Worm (Caenorhabditis elegans) whole organism, L2 larva: ENCODE data around the gene cacn-1.

Experiments used
- C34F6.9 ChIP-seq: fragments of 150-350 bp; optimal IDR thresholded peaks from 2 replicates; lab custom pipeline; 2014; ENCODE audit warnings: missing biosample characterization, missing genetic modification characterization
- F13H6.1 ChIP-seq: sonication (generic microtip); optimal IDR thresholded peaks from 2 replicates; lab custom pipeline; 2016; ENCODE audit warnings: missing genetic modification characterization, missing compliant biosample characterization
- R02D3.7 ChIP-seq: fragments of 150-350 bp; optimal IDR thresholded peaks from 2 replicates; lab custom pipeline; 2014; ENCODE audit warnings: missing biosample characterization, missing genetic modification characterization
- Y55F3AM.14 ChIP-seq: fragments of 200-800 bp; sonication (Bioruptor generic); optimal IDR thresholded peaks from 2 replicates; lab custom pipeline; 2018; ENCODE audit warnings: mild to moderate bottlenecking, missing genetic modification characterization, missing compliant biosample characterization
- ZK546.5 ChIP-seq: sonication (generic microtip); optimal IDR thresholded peaks from 2 replicates; lab custom pipeline; 2017; ENCODE audit warnings: missing biosample characterization, missing genetic modification characterization
- alr-1 ChIP-seq: fragments of 150-350 bp; optimal IDR thresholded peaks from 2 replicates; lab custom pipeline; 2014; ENCODE audit warnings: missing biosample characterization, missing genetic modification characterization
- aly-2 ChIP-seq: fragments of 150-350 bp; optimal IDR thresholded peaks from 2 replicates; lab custom pipeline; 2014; ENCODE audit warnings: missing biosample characterization, missing genetic modification characterization
- ama-1 ChIP-seq: fragments of 150-350 bp; optimal IDR thresholded peaks from 2 replicates; lab custom pipeline; 2018; ENCODE audit warnings: inconsistent platforms
- blmp-1 ChIP-seq: sonication (generic microtip); optimal IDR thresholded peaks from 2 replicates; lab custom pipeline; 2017; ENCODE audit warnings: missing genetic modification characterization, mild to moderate bottlenecking, missing compliant biosample characterization, antibody characterized with exemption, moderate library complexity; ENCODE audit not compliant: insufficient read depth
- ceh-16 ChIP-seq: fragments of 150-350 bp; optimal IDR thresholded peaks from 2 replicates; lab custom pipeline; 2014; ENCODE audit warnings: missing biosample characterization, missing genetic modification characterization
- ceh-82 ChIP-seq: fragments of 150-350 bp; optimal IDR thresholded peaks from 2 replicates; lab custom pipeline; 2014; ENCODE audit warnings: missing biosample characterization, missing genetic modification characterization
- crh-2 ChIP-seq: sonication (generic microtip); optimal IDR thresholded peaks from 2 replicates; lab custom pipeline; 2017; ENCODE audit warnings: missing biosample characterization, missing genetic modification characterization
- dmd-4 ChIP-seq: sonication (generic microtip); optimal IDR thresholded peaks from 2 replicates; lab custom pipeline; 2017; ENCODE audit warnings: missing biosample characterization, missing genetic modification characterization
- egl-27 ChIP-seq: sonication (generic microtip); optimal IDR thresholded peaks from 3 replicates; lab custom pipeline; 2017; ENCODE audit warnings: missing biosample characterization, missing genetic modification reagents, missing genetic modification characterization
- elt-1 ChIP-seq: fragments of 150-350 bp; optimal IDR thresholded peaks from 2 replicates; lab custom pipeline; 2014; ENCODE audit warnings: missing biosample characterization, missing genetic modification characterization
- elt-3 ChIP-seq: sonication (generic microtip); optimal IDR thresholded peaks from 2 replicates; lab custom pipeline; 2017; ENCODE audit warnings: missing biosample characterization, missing genetic modification characterization
- fos-1 ChIP-seq: fragments of 150-350 bp; optimal IDR thresholded peaks from 2 replicates; lab custom pipeline; 2014; ENCODE audit warnings: missing biosample characterization, missing genetic modification characterization
- gmeb-1 ChIP-seq: fragments of 150-350 bp; optimal IDR thresholded peaks from 2 replicates; lab custom pipeline; 2014; ENCODE audit warnings: missing biosample characterization, missing genetic modification characterization
- lin-11 ChIP-seq: fragments of 150-350 bp; sonication (generic microtip); optimal IDR thresholded peaks from 2 replicates; lab custom pipeline; 2014; ENCODE audit warnings: missing biosample characterization, missing genetic modification characterization, inconsistent platforms, mixed read lengths
- lin-13 ChIP-seq: fragments of 150-350 bp; optimal IDR thresholded peaks from 2 replicates; lab custom pipeline; 2014; ENCODE audit warnings: missing biosample characterization, missing genetic modification reagents, missing genetic modification characterization
- lin-39 ChIP-seq: fragments of 150-350 bp; optimal IDR thresholded peaks from 2 replicates; lab custom pipeline; 2014; ENCODE audit warnings: missing biosample characterization, missing genetic modification reagents, missing genetic modification characterization
- lsy-2 ChIP-seq, 2 experiments: fragments of 150-350 bp in 1 of 2; sonication (generic microtip) in 1 of 2; optimal IDR thresholded peaks; 2 replicates each; lab custom pipeline; 2014 to 2017; ENCODE audit warnings: missing biosample characterization in 2 of 2, missing genetic modification characterization in 2 of 2
- mab-5 ChIP-seq: fragments of 150-350 bp; optimal IDR thresholded peaks from 2 replicates; lab custom pipeline; 2014; ENCODE audit warnings: missing biosample characterization, missing genetic modification characterization
- mbf-1 ChIP-seq: sonication (generic microtip); optimal IDR thresholded peaks from 2 replicates; lab custom pipeline; 2017; ENCODE audit warnings: missing biosample characterization, missing genetic modification characterization
- mdl-1 ChIP-seq, 2 experiments: fragments of 150-350 bp in 1 of 2; sonication (generic microtip) in 1 of 2; optimal IDR thresholded peaks; 2 replicates each; lab custom pipeline; 2017; ENCODE audit warnings: missing biosample characterization in 2 of 2, missing genetic modification characterization in 2 of 2
- nhr-10 ChIP-seq: sonication (generic microtip); optimal IDR thresholded peaks from 2 replicates; lab custom pipeline; 2017; ENCODE audit warnings: missing biosample characterization, missing genetic modification characterization
- nhr-11 ChIP-seq: fragments of 150-350 bp; optimal IDR thresholded peaks from 2 replicates; lab custom pipeline; 2014; ENCODE audit warnings: missing biosample characterization, missing genetic modification characterization
- nhr-12 ChIP-seq: fragments of 150-350 bp; optimal IDR thresholded peaks from 2 replicates; lab custom pipeline; 2014; ENCODE audit warnings: missing biosample characterization, missing genetic modification characterization
- nhr-129 ChIP-seq: fragments of 150-350 bp; optimal IDR thresholded peaks from 2 replicates; lab custom pipeline; 2014; ENCODE audit warnings: missing biosample characterization, missing genetic modification characterization
- nhr-21 ChIP-seq: fragments of 150-350 bp; optimal IDR thresholded peaks from 2 replicates; lab custom pipeline; 2014; ENCODE audit warnings: missing biosample characterization, missing genetic modification characterization
- nhr-23 ChIP-seq: fragments of 150-350 bp; optimal IDR thresholded peaks from 2 replicates; lab custom pipeline; 2014; ENCODE audit warnings: missing biosample characterization, missing genetic modification reagents, missing genetic modification characterization
- nhr-237 ChIP-seq: fragments of 150-350 bp; optimal IDR thresholded peaks from 2 replicates; lab custom pipeline; 2014; ENCODE audit warnings: missing biosample characterization, missing genetic modification characterization
- nhr-25 ChIP-seq: fragments of 150-350 bp; sonication (generic microtip); optimal IDR thresholded peaks from 3 replicates; lab custom pipeline; 2014; ENCODE audit warnings: missing biosample characterization, missing genetic modification characterization
- nhr-6 ChIP-seq: fragments of 150-350 bp; optimal IDR thresholded peaks from 2 replicates; lab custom pipeline; 2014; ENCODE audit warnings: missing biosample characterization, missing genetic modification characterization
- nhr-77 ChIP-seq: fragments of 150-350 bp; optimal IDR thresholded peaks from 2 replicates; lab custom pipeline; 2014; ENCODE audit warnings: missing biosample characterization, missing genetic modification characterization
- peb-1 ChIP-seq: fragments of 150-350 bp; optimal IDR thresholded peaks from 2 replicates; lab custom pipeline; 2014; ENCODE audit warnings: missing biosample characterization, missing genetic modification characterization
- sem-4 ChIP-seq: fragments of 150-350 bp; optimal IDR thresholded peaks from 2 replicates; lab custom pipeline; 2014; ENCODE audit warnings: missing biosample characterization, missing genetic modification reagents, missing genetic modification characterization
- skn-1 ChIP-seq: sonication (generic microtip); optimal IDR thresholded peaks from 2 replicates; lab custom pipeline; 2017; ENCODE audit warnings: missing biosample characterization, missing genetic modification characterization
- sma-3 ChIP-seq: sonication (generic microtip); optimal IDR thresholded peaks from 2 replicates; lab custom pipeline; 2016; ENCODE audit warnings: missing genetic modification reagents, missing genetic modification characterization, missing compliant biosample characterization
- sma-9 ChIP-seq, 2 experiments: fragments of 150-350 bp in 1 of 2; sonication (generic microtip) in 1 of 2; optimal IDR thresholded peaks; 2 replicates each; lab custom pipeline; 2014 to 2016; ENCODE audit warnings: missing genetic modification characterization in 2 of 2, mild to moderate bottlenecking in 1 of 2, missing biosample characterization in 1 of 2, missing compliant biosample characterization in 1 of 2, missing genetic modification reagents in 1 of 2, moderate library complexity in 1 of 2
- snpc-4 ChIP-seq: fragments of 150-350 bp; optimal IDR thresholded peaks from 2 replicates; lab custom pipeline; 2014; ENCODE audit warnings: missing biosample characterization, missing genetic modification characterization
- unc-39 ChIP-seq: fragments of 150-350 bp; optimal IDR thresholded peaks from 2 replicates; lab custom pipeline; 2014; ENCODE audit warnings: missing biosample characterization, missing genetic modification characterization
- unc-55 ChIP-seq: fragments of 150-350 bp; sonication (generic microtip); optimal IDR thresholded peaks from 3 replicates; lab custom pipeline; 2014; ENCODE audit warnings: missing biosample characterization, missing genetic modification reagents, missing genetic modification characterization
- unc-62 ChIP-seq: fragments of 150-350 bp; optimal IDR thresholded peaks from 2 replicates; lab custom pipeline; 2014; ENCODE audit warnings: missing biosample characterization, missing genetic modification reagents, missing genetic modification characterization
- zag-1 ChIP-seq: fragments of 150-350 bp; optimal IDR thresholded peaks from 2 replicates; lab custom pipeline; 2014; ENCODE audit warnings: missing biosample characterization, missing genetic modification characterization
- ztf-1 ChIP-seq: fragments of 200-800 bp; sonication (Bioruptor generic); conservative IDR thresholded peaks from 2 replicates; pipeline ENCODE4 v1.3.6; 2022; ENCODE audit warnings: missing genetic modification characterization, missing compliant biosample characterization
- ztf-11 ChIP-seq: sonication (generic microtip); optimal IDR thresholded peaks from 2 replicates; lab custom pipeline; 2017; ENCODE audit warnings: missing biosample characterization, missing genetic modification characterization
- ztf-4 ChIP-seq: fragments of 150-350 bp; optimal IDR thresholded peaks from 2 replicates; lab custom pipeline; 2014; ENCODE audit warnings: missing biosample characterization, missing genetic modification characterization

cacn-1 gene

ce11 chrII:14154357-14154756, 12.4 kb upstream of the cacn-1 start, which contains the start of gene Y48B6A.1:
Gene Y48B6A.1, minus strand, starts transcription at chrII:14154373.
- TF ChIP-seq alr-1 (tag; lab: Kevin White, UChicago) (no peak), nhr-25 (tag; lab: Kevin White, UChicago) (peak; percentile 93), nhr-12 (tag; lab: Kevin White, UChicago) (no peak), ama-1 (lab: Kevin White, UChicago) (no peak), nhr-77 (peak; percentile 87), nhr-237 (tag; lab: Kevin White, UChicago) (peak; percentile 18), mab-5 (peak; percentile 82), egl-27 (tag; lab: Kevin White, UChicago) (peak; percentile 66), nhr-10 (peak; percentile 21), aly-2 (no peak), blmp-1 (tag; lab: Kevin White, UChicago) (peak; percentile 87), lin-13 (GFP tag; lab: Kevin White, UChicago) (peak; percentile 96), lin-39 (no peak), snpc-4 (tag; lab: Kevin White, UChicago) (peak; percentile 91), ceh-16 (tag; lab: Kevin White, UChicago) (peak; percentile 84), sem-4 (peak; percentile 79), C34F6.9 (peak; percentile 99), crh-2 (tag; lab: Kevin White, UChicago) (peak; percentile 97), lin-11 (tag; lab: Kevin White, UChicago) (peak; percentile 90), ztf-1 (GFP tag; lab: Robert Waterston, UW) (no peak), fos-1 (peak; percentile 95), unc-62 (GFP tag; lab: Kevin White, UChicago) (no peak), mbf-1 (tag; lab: Kevin White, UChicago) (no peak), unc-55 (GFP tag; lab: Kevin White, UChicago) (peak; percentile 99), gmeb-1 (peak; percentile 91), unc-39 (tag; lab: Kevin White, UChicago) (no peak), sma-9 (GFP tag; optimal IDR thresholded peaks at IDR 0.05; lab: Kevin White, UChicago) (peak; percentile 92), sma-9 (tag; optimal IDR thresholded peaks at IDR 0.05; lab: Kevin White, UChicago) (no peak), skn-1 (tag; lab: Kevin White, UChicago) (peak; percentile 42), ZK546.5 (peak; percentile 56), ceh-82 (tag; lab: Kevin White, UChicago) (peak; percentile 37), lsy-2 (tag; optimal IDR thresholded peaks at IDR 0.05; lab: Kevin White, UChicago) (peak; percentile 94 to 99), nhr-23 (tag; lab: Kevin White, UChicago) (no peak), nhr-11 (tag; lab: Kevin White, UChicago) (no peak), mdl-1 (tag; optimal IDR thresholded peaks at IDR 0.05; lab: Kevin White, UChicago) (peak; percentile 14 to 26), ztf-11 (tag; lab: Kevin White, UChicago) (peak; percentile 8), nhr-129 (tag; lab: Kevin White, UChicago) (peak; percentile 93), nhr-21 (peak; percentile 90), elt-3 (tag; lab: Kevin White, UChicago) (no peak), dmd-4 (tag; lab: Kevin White, UChicago) (no peak), R02D3.7 (peak; percentile 12), nhr-6 (tag; lab: Kevin White, UChicago) (peak; percentile 84), F13H6.1 (tag; lab: Kevin White, UChicago) (peak; percentile 87), elt-1 (tag; lab: Kevin White, UChicago) (no peak), zag-1 (tag; lab: Kevin White, UChicago) (peak; percentile 77), ztf-4 (tag; lab: Kevin White, UChicago) (peak; percentile 71), Y55F3AM.14 (GFP tag; lab: Kevin White, UChicago) (peak; percentile 31), sma-3 (GFP tag; lab: Kevin White, UChicago) (peak; percentile 93), peb-1 (tag; lab: Kevin White, UChicago) (no peak)
